Fruit fly (Drosophila melanogaster) whole organism, embryonic: ENCODE data around the gene Fur2.
A peak's percentile ranks its signal among the peaks of the same experiment; 100 is the strongest.

Experiments used
- CG10147 ChIP-seq: fragments of 200-800 bp; sonication (Bioruptor generic); optimal IDR thresholded peaks from 2 replicates; lab custom pipeline; 2019; ENCODE audit warnings: missing biosample characterization, mild to moderate bottlenecking, missing genetic modification characterization, moderate library complexity
- CG11696 ChIP-seq: fragments of 200-800 bp; sonication (Bioruptor generic); IDR thresholded peaks from 2 replicates; pipeline ENCODE4 v1.3.6; 2022; ENCODE audit warnings: missing biosample characterization, missing genetic modification characterization
- CG1233 ChIP-seq: fragments of 200-800 bp; sonication (Bioruptor generic); optimal IDR thresholded peaks from 4 replicates; lab custom pipeline; 2018; ENCODE audit warnings: missing biosample characterization, mild to moderate bottlenecking, missing genetic modification characterization
- CG14710 ChIP-seq: fragments of 200-800 bp; sonication (Bioruptor generic); optimal IDR thresholded peaks from 3 replicates; lab custom pipeline; 2019; ENCODE audit warnings: missing biosample characterization, mild to moderate bottlenecking, missing genetic modification characterization, moderate library complexity
- CG15696 ChIP-seq: fragments of 200-800 bp; sonication (Bioruptor generic); optimal IDR thresholded peaks from 2 replicates; lab custom pipeline; 2019; ENCODE audit warnings: missing biosample characterization, mild to moderate bottlenecking, missing genetic modification characterization, moderate library complexity
- CG16815 ChIP-seq: fragments of 200-800 bp; sonication (Bioruptor generic); optimal IDR thresholded peaks from 3 replicates; lab custom pipeline; 2017; ENCODE audit warnings: missing biosample characterization, mild to moderate bottlenecking, missing genetic modification characterization
- CG17361 ChIP-seq: fragments of 200-800 bp; sonication (Bioruptor generic); IDR thresholded peaks from 3 replicates; pipeline ENCODE4 v1.3.6; 2022; ENCODE audit warnings: missing biosample characterization, missing genetic modification characterization
- CG17568 ChIP-seq: fragments of 200-800 bp; sonication (Bioruptor generic); optimal IDR thresholded peaks from 2 replicates; lab custom pipeline; 2018; ENCODE audit warnings: missing biosample characterization, mild to moderate bottlenecking, missing genetic modification characterization, moderate library complexity
- CG18262 ChIP-seq: fragments of 200-800 bp; optimal IDR thresholded peaks from 3 replicates; lab custom pipeline; 2019; ENCODE audit warnings: missing biosample characterization, mild to moderate bottlenecking, missing genetic modification characterization, moderate library complexity
- CG18619 ChIP-seq: fragments of 200-800 bp; sonication (Bioruptor generic); optimal IDR thresholded peaks from 3 replicates; lab custom pipeline; 2017; ENCODE audit warnings: missing biosample characterization, mild to moderate bottlenecking, missing genetic modification characterization
- CG2712 ChIP-seq: fragments of 200-800 bp; optimal IDR thresholded peaks from 3 replicates; lab custom pipeline; 2019; ENCODE audit warnings: missing biosample characterization, mild to moderate bottlenecking, missing genetic modification characterization, moderate library complexity
- CG32767 ChIP-seq: fragments of 200-800 bp; sonication (Bioruptor generic); IDR thresholded peaks from 2 replicates; pipeline ENCODE4 v1.3.6; 2022; ENCODE audit warnings: missing biosample characterization, missing genetic modification characterization
- CG6813 ChIP-seq: fragments of 200-800 bp; sonication (Bioruptor generic); optimal IDR thresholded peaks from 2 replicates; lab custom pipeline; 2017; ENCODE audit warnings: missing biosample characterization, missing genetic modification characterization, mild to moderate bottlenecking, moderate library complexity, missing genetic modification reagents
- CG6854 ChIP-seq: fragments of 200-800 bp; sonication (Bioruptor generic); optimal IDR thresholded peaks from 3 replicates; lab custom pipeline; 2017; ENCODE audit warnings: missing biosample characterization, mild to moderate bottlenecking, missing genetic modification characterization
- CG7839 ChIP-seq: fragments of 200-800 bp; sonication (Bioruptor generic); optimal IDR thresholded peaks from 3 replicates; lab custom pipeline; 2018; ENCODE audit warnings: missing biosample characterization, mild to moderate bottlenecking, missing genetic modification characterization, moderate library complexity
- CG8089 ChIP-seq: fragments of 200-800 bp; sonication (Bioruptor generic); optimal IDR thresholded peaks from 3 replicates; lab custom pipeline; 2016; ENCODE audit warnings: missing biosample characterization, missing genetic modification characterization
- CG9727 ChIP-seq: fragments of 200-800 bp; sonication (Bioruptor generic); optimal IDR thresholded peaks from 3 replicates; lab custom pipeline; 2017; ENCODE audit warnings: missing biosample characterization, mild to moderate bottlenecking, missing genetic modification characterization
- D19B ChIP-seq: fragments of 200-800 bp; sonication (Bioruptor generic); optimal IDR thresholded peaks from 2 replicates; lab custom pipeline; 2017; ENCODE audit warnings: missing biosample characterization, mild to moderate bottlenecking, missing genetic modification characterization
- Dek ChIP-seq: fragments of 200-800 bp; sonication (Bioruptor generic); optimal IDR thresholded peaks from 3 replicates; lab custom pipeline; 2019; ENCODE audit warnings: missing biosample characterization, mild to moderate bottlenecking, missing genetic modification characterization, moderate library complexity
- Dip3 ChIP-seq: fragments of 200-800 bp; sonication (Bioruptor generic); optimal IDR thresholded peaks from 3 replicates; lab custom pipeline; 2016; ENCODE audit warnings: missing biosample characterization, missing genetic modification characterization
- Eip74EF ChIP-seq, 2 experiments: fragments of 200-800 bp in 1 of 2; fragments of >200 bp in 1 of 2; sonication (Bioruptor generic) in 1 of 2; optimal IDR thresholded peaks; 2 replicates each; lab custom pipeline; 2017 to 2019; ENCODE audit warnings: missing biosample characterization in 2 of 2, missing genetic modification characterization in 2 of 2, mild to moderate bottlenecking in 1 of 2, moderate library complexity in 1 of 2
- Fer1 ChIP-seq: fragments of 200-800 bp; sonication (Bioruptor generic); optimal IDR thresholded peaks from 2 replicates; lab custom pipeline; 2017; ENCODE audit warnings: missing biosample characterization, mild to moderate bottlenecking, missing genetic modification characterization
- HmgZ ChIP-seq: fragments of 200-800 bp; sonication (Bioruptor generic); optimal IDR thresholded peaks from 2 replicates; lab custom pipeline; 2018; ENCODE audit warnings: missing biosample characterization, mild to moderate bottlenecking, missing genetic modification characterization
- Lhr ChIP-seq: fragments of 200-800 bp; sonication (Bioruptor generic); optimal IDR thresholded peaks from 3 replicates; lab custom pipeline; 2017; ENCODE audit warnings: mild to moderate bottlenecking, missing biosample characterization, missing genetic modification reagents, missing genetic modification characterization
- Max ChIP-seq: fragments of 200-800 bp; sonication (Bioruptor generic); optimal IDR thresholded peaks from 2 replicates; lab custom pipeline; 2016; ENCODE audit warnings: missing biosample characterization, mild to moderate bottlenecking, missing genetic modification characterization
- Meics ChIP-seq: fragments of 200-800 bp; sonication (Bioruptor generic); optimal IDR thresholded peaks from 2 replicates; lab custom pipeline; 2017; ENCODE audit warnings: missing biosample characterization, mild to moderate bottlenecking, missing genetic modification characterization
- NC2α ChIP-seq: fragments of 200-800 bp; sonication (Bioruptor generic); optimal IDR thresholded peaks from 2 replicates; lab custom pipeline; 2016; ENCODE audit warnings: missing biosample characterization, missing genetic modification characterization
- NfI ChIP-seq: fragments of 200-800 bp; sonication (Bioruptor generic); optimal IDR thresholded peaks from 3 replicates; lab custom pipeline; 2018; ENCODE audit warnings: missing biosample characterization, mild to moderate bottlenecking, missing genetic modification characterization, moderate library complexity
- Oaz ChIP-seq: fragments of 200-800 bp; sonication (Bioruptor generic); IDR thresholded peaks from 2 replicates; pipeline ENCODE4 v1.3.6; 2022; ENCODE audit warnings: missing biosample characterization, missing genetic modification characterization
- Ptx1 ChIP-seq: fragments of 200-800 bp; sonication (Bioruptor generic); IDR thresholded peaks from 2 replicates; pipeline ENCODE4 v1.3.6; 2022; ENCODE audit warnings: missing biosample characterization, missing genetic modification characterization
- Rfx ChIP-seq: fragments of 200-800 bp; sonication (Bioruptor generic); IDR thresholded peaks from 2 replicates; pipeline ENCODE4 v1.3.6; 2022; ENCODE audit warnings: missing biosample characterization, missing genetic modification characterization
- Sox100B ChIP-seq: fragments of 200-800 bp; sonication (Bioruptor generic); optimal IDR thresholded peaks from 3 replicates; lab custom pipeline; 2018; ENCODE audit warnings: missing biosample characterization, mild to moderate bottlenecking, missing genetic modification characterization
- Trl ChIP-seq, 3 experiments: fragments of >200 bp in 2 of 3; fragments of 200-800 bp in 1 of 3; sonication (Bioruptor generic) in 1 of 3; optimal IDR thresholded peaks; 2 replicates in 1 of 3; 3 replicates in 2 of 3; lab custom pipeline; 2016 to 2017; ENCODE audit warnings: missing biosample characterization in 1 of 3, missing genetic modification characterization in 1 of 3
- br ChIP-seq: fragments of >200 bp; optimal IDR thresholded peaks from 2 replicates; lab custom pipeline; 2017
- dmrt99B ChIP-seq: fragments of 200-800 bp; sonication (Bioruptor generic); optimal IDR thresholded peaks from 2 replicates; lab custom pipeline; 2018; ENCODE audit warnings: missing biosample characterization, mild to moderate bottlenecking, missing genetic modification characterization, moderate library complexity
- dysf ChIP-seq: fragments of 200-800 bp; sonication (Bioruptor generic); IDR thresholded peaks from 3 replicates; pipeline ENCODE4 v1.3.6; 2022; ENCODE audit warnings: missing biosample characterization, missing genetic modification characterization
- ems ChIP-seq: fragments of 200-800 bp; sonication (Bioruptor generic); optimal IDR thresholded peaks from 3 replicates; lab custom pipeline; 2016; ENCODE audit warnings: missing biosample characterization, missing genetic modification characterization
- gem ChIP-seq: fragments of 200-800 bp; sonication (Bioruptor generic); optimal IDR thresholded peaks from 2 replicates; lab custom pipeline; 2019; ENCODE audit warnings: missing biosample characterization, mild to moderate bottlenecking, missing genetic modification characterization, moderate library complexity
- ind ChIP-seq: fragments of 200-800 bp; sonication (Bioruptor generic); optimal IDR thresholded peaks from 3 replicates; lab custom pipeline; 2016; ENCODE audit warnings: missing biosample characterization, missing genetic modification characterization
- nerfin-1 ChIP-seq: fragments of 200-800 bp; sonication (Bioruptor generic); optimal IDR thresholded peaks from 3 replicates; lab custom pipeline; 2019; ENCODE audit warnings: missing biosample characterization, mild to moderate bottlenecking, missing genetic modification characterization, moderate library complexity
- odd ChIP-seq: fragments of 200-800 bp; sonication (Bioruptor generic); optimal IDR thresholded peaks from 2 replicates; lab custom pipeline; 2017; ENCODE audit warnings: missing biosample characterization, mild to moderate bottlenecking, missing genetic modification characterization
- pan ChIP-seq, 4 experiments: fragments of >200 bp in 3 of 4; fragments of 200-800 bp in 1 of 4; sonication (Bioruptor generic) in 1 of 4; optimal IDR thresholded peaks in 3 of 4; IDR thresholded peaks in 1 of 4; 2 replicates each; pipeline versions ENCODE4 v1.3.6 to Lab custom; 2017 to 2022; ENCODE audit warnings: missing biosample characterization in 2 of 4, missing genetic modification characterization in 2 of 4, mixed read lengths in 1 of 4
- pfk ChIP-seq: fragments of 200-800 bp; sonication (Bioruptor generic); optimal IDR thresholded peaks from 2 replicates; lab custom pipeline; 2018; ENCODE audit warnings: missing biosample characterization, mild to moderate bottlenecking, missing genetic modification characterization, moderate library complexity
- phol ChIP-seq: fragments of 200-800 bp; sonication (Bioruptor generic); optimal IDR thresholded peaks from 3 replicates; lab custom pipeline; 2018; ENCODE audit warnings: missing biosample characterization, mild to moderate bottlenecking, missing genetic modification characterization, moderate library complexity
- sob ChIP-seq: fragments of 200-800 bp; sonication (Bioruptor generic); IDR thresholded peaks from 2 replicates; pipeline ENCODE4 v1.3.6; 2022; ENCODE audit warnings: missing biosample characterization, missing genetic modification characterization
- tap ChIP-seq: fragments of 200-800 bp; optimal IDR thresholded peaks from 3 replicates; lab custom pipeline; 2019; ENCODE audit warnings: missing biosample characterization, mild to moderate bottlenecking, missing genetic modification characterization, moderate library complexity
- tin ChIP-seq: fragments of 200-800 bp; sonication (Bioruptor generic); optimal IDR thresholded peaks from 3 replicates; lab custom pipeline; 2016; ENCODE audit warnings: missing biosample characterization, missing genetic modification characterization
- trem ChIP-seq: fragments of 200-800 bp; optimal IDR thresholded peaks from 3 replicates; lab custom pipeline; 2019; ENCODE audit warnings: missing biosample characterization, mild to moderate bottlenecking, missing genetic modification characterization, moderate library complexity
- vvl ChIP-seq: fragments of 200-800 bp; sonication (Bioruptor generic); IDR thresholded peaks from 2 replicates; pipeline ENCODE4 v1.3.6; 2022; ENCODE audit warnings: missing biosample characterization, missing genetic modification characterization

The Fur2 gene

dm6 chrX:16385942-16386392 is 13.1 kb downstream of the Fur2 start (continued):
- TF ChIP-seq Trl (optimal IDR thresholded peaks at IDR 0.05; lab: Kevin White, UChicago) (no peak), Trl (GFP tag; optimal IDR thresholded peaks at IDR 0.05; lab: Kevin White, UChicago) (peak; percentile 11), CG10147 (GFP tag; lab: Kevin White, UChicago) (peak; percentile 4), ems (peak; percentile 1), Oaz (no peak), CG6813 (peak; percentile 14), Eip74EF (GFP tag; optimal IDR thresholded peaks at IDR 0.05; lab: Kevin White, UChicago) (peak in 1 of 2 experiments; percentile 37), CG8089 (GFP tag; lab: Kevin White, UChicago) (no peak), Max (GFP tag; lab: Kevin White, UChicago) (peak; percentile 7), Lhr (no peak), trem (tag; lab: Kevin White, UChicago) (peak; percentile 10), CG16815 (GFP tag; lab: Kevin White, UChicago) (peak; percentile 35), pan (optimal IDR thresholded peaks at IDR 0.05; lab: Kevin White, UChicago) (no peak), pan (GFP tag; optimal IDR thresholded peaks at IDR 0.05 in 1 of 2, IDR thresholded peaks at IDR 0.05 in 1 of 2) (no peak), CG7839 (tag; lab: Kevin White, UChicago) (peak; percentile 62), Fer1 (GFP tag; lab: Kevin White, UChicago) (peak; percentile 51), CG6854 (peak; percentile 25), pfk (GFP tag; lab: Kevin White, UChicago) (no peak), CG14710 (tag; lab: Kevin White, UChicago) (peak; percentile 3), sob (GFP tag; lab: Robert Waterston, UW) (no peak), CG18262 (tag; lab: Kevin White, UChicago) (peak; percentile 50), Dek (peak; percentile 1), NC2α (GFP tag; lab: Kevin White, UChicago) (no peak), HmgZ (peak; percentile 31), tap (tag; lab: Kevin White, UChicago) (peak; percentile 36), NfI (GFP tag; lab: Kevin White, UChicago) (peak; percentile 35), CG15696 (tag; lab: Kevin White, UChicago) (no peak), CG1233 (peak; percentile 25), Ptx1 (GFP tag; lab: Robert Waterston, UW) (0 out of 2 replicates have a peak, but pooled peaks have one; percentile 23), CG18619 (peak; percentile 43), CG32767 (GFP tag; lab: Robert Waterston, UW) (no peak), br (no peak), tin (no peak), D19B (peak; percentile 13), dmrt99B (tag; lab: Kevin White, UChicago) (peak; percentile 56), Meics (peak; percentile 52), CG11696 (GFP tag; lab: Robert Waterston, UW) (peak; percentile 81), Sox100B (GFP tag; lab: Kevin White, UChicago) (peak; percentile 35), dysf (GFP tag; lab: Robert Waterston, UW) (peak; percentile 37; the same call in 1 of the 3 replicates), CG17568 (no peak), phol (tag; lab: Kevin White, UChicago) (peak; percentile 36), ind (GFP tag; lab: Kevin White, UChicago) (peak; percentile 19), CG17361 (GFP tag; lab: Robert Waterston, UW) (peak; percentile 52; the same call in 1 of the 3 replicates), odd (peak; percentile 34), CG2712 (tag; lab: Kevin White, UChicago) (peak; percentile 35), nerfin-1 (tag; lab: Kevin White, UChicago) (peak; percentile 19), gem (tag; lab: Kevin White, UChicago) (peak; percentile 54), vvl (GFP tag; lab: Robert Waterston, UW) (0 out of 2 replicates have a peak, but pooled peaks have one; percentile 22), CG9727 (GFP tag; lab: Kevin White, UChicago) (peak; percentile 44), Dip3 (GFP tag; lab: Kevin White, UChicago) (peak; percentile 37), Rfx (GFP tag; lab: Robert Waterston, UW) (peak; percentile 19; the same call in 1 of the 2 replicates)
